Worm (Caenorhabditis elegans) whole organism, early embryonic: ENCODE results near the gene igcm-4.

Experiments used
- ama-1 ChIP-seq: fragments of 150-350 bp; optimal IDR thresholded peaks from 2 replicates; lab custom pipeline; 2014
- ceh-13 ChIP-seq: fragments of 200-800 bp; sonication (Bioruptor generic); optimal IDR thresholded peaks from 2 replicates; lab custom pipeline; 2018; ENCODE audit warnings: mild to moderate bottlenecking, missing genetic modification characterization, missing compliant biosample characterization
- ceh-36 ChIP-seq: sonication (generic microtip); optimal IDR thresholded peaks from 2 replicates; lab custom pipeline; 2016; ENCODE audit warnings: missing genetic modification characterization, inconsistent platforms, missing compliant biosample characterization
- hmbx-1 ChIP-seq: sonication (generic microtip); optimal IDR thresholded peaks from 2 replicates; lab custom pipeline; 2016; ENCODE audit warnings: mild to moderate bottlenecking, missing genetic modification characterization, missing compliant biosample characterization
- hmg-4 ChIP-seq: fragments of 200-800 bp; sonication (Bioruptor generic); optimal IDR thresholded peaks from 2 replicates; lab custom pipeline; 2018; ENCODE audit warnings: mild to moderate bottlenecking, missing genetic modification characterization, missing compliant biosample characterization
- pes-1 ChIP-seq: fragments of 200-800 bp; sonication (Bioruptor generic); IDR thresholded peaks from 2 replicates; pipeline ENCODE4 v1.3.6; 2022; ENCODE audit warnings: missing genetic modification reagents, missing genetic modification characterization, missing compliant biosample characterization
- tbx-37 ChIP-seq: fragments of 200-800 bp; sonication (Bioruptor generic); conservative IDR thresholded peaks from 2 replicates; pipeline ENCODE4 v1.3.6; 2022; ENCODE audit warnings: missing genetic modification reagents, missing genetic modification characterization, missing compliant biosample characterization
- tra-4 ChIP-seq: sonication (generic microtip); optimal IDR thresholded peaks from 2 replicates; lab custom pipeline; 2017; ENCODE audit warnings: missing genetic modification characterization, missing compliant biosample characterization

- no peak for TF ChIP-seq ceh-36 (tag; lab: Kevin White, UChicago)
- TF ChIP-seq hmg-4 (GFP tag; lab: Kevin White, UChicago): no peak
- TF ChIP-seq ama-1: no peak
- no peak for TF ChIP-seq tbx-37 (GFP tag; lab: Robert Waterston, UW)
- TF ChIP-seq ceh-13 (GFP tag; lab: Kevin White, UChicago): no peak
- no peak for TF ChIP-seq pes-1 (GFP tag; lab: Robert Waterston, UW)
- TF ChIP-seq hmbx-1 (tag; lab: Kevin White, UChicago): no peak
- no peak for TF ChIP-seq tra-4 (tag; lab: Kevin White, UChicago)
These were observed 55.7 kb downstream of the igcm-4 start, which contains the start of gene Y40A1A.2 for ce11 chrX:1990434-1990833.
